Fruit fly (Drosophila melanogaster) whole organism, adult: ENCODE measurements around the gene RabGGTb.

ENCODE experiments used
- CG1620 ChIP-seq: fragments of 200-800 bp; sonication (Bioruptor generic); optimal IDR thresholded peaks from 2 replicates; lab custom pipeline; 2016; ENCODE audit warnings: missing biosample characterization, missing genetic modification characterization
- CG33017 ChIP-seq: fragments of 200-800 bp; sonication (Bioruptor generic); optimal IDR thresholded peaks from 2 replicates; lab custom pipeline; 2018; ENCODE audit warnings: missing biosample characterization, mild to moderate bottlenecking, missing genetic modification characterization, moderate library complexity
- CG5204 ChIP-seq: fragments of 200-800 bp; sonication (Bioruptor generic); optimal IDR thresholded peaks from 2 replicates; lab custom pipeline; 2016; ENCODE audit warnings: missing biosample characterization, missing genetic modification characterization
- CG7045 ChIP-seq: fragments of 200-800 bp; sonication (Bioruptor generic); optimal IDR thresholded peaks from 2 replicates; lab custom pipeline; 2017; ENCODE audit warnings: missing biosample characterization, mild to moderate bottlenecking, missing genetic modification characterization
- CG7101 ChIP-seq: fragments of 200-800 bp; sonication (Bioruptor generic); optimal IDR thresholded peaks from 2 replicates; lab custom pipeline; 2018; ENCODE audit warnings: missing biosample characterization, mild to moderate bottlenecking, missing genetic modification characterization, moderate library complexity
- cic ChIP-seq: fragments of 200-800 bp; sonication (Bioruptor generic); optimal IDR thresholded peaks from 2 replicates; lab custom pipeline; 2017; ENCODE audit warnings: missing biosample characterization, mild to moderate bottlenecking, missing genetic modification characterization, moderate library complexity

dm6 chr2L:2891200-2891599 lies 12.3 kb downstream of the RabGGTb start:
- no peak for TF ChIP-seq CG1620
- TF ChIP-seq CG5204 (GFP tag; lab: Kevin White, UChicago): no peak
- TF ChIP-seq CG7101 (tag; lab: Kevin White, UChicago): no peak
- no peak for TF ChIP-seq CG33017 (tag; lab: Kevin White, UChicago)
- TF ChIP-seq CG7045: no peak
- TF ChIP-seq cic (GFP tag; lab: Kevin White, UChicago): no peak
